Worm (Caenorhabditis elegans) whole organism, midembryonic: ENCODE results near the gene gst-15.

ENCODE experiments used
- klf-2 ChIP-seq: fragments of 200-800 bp; sonication (Bioruptor generic); conservative IDR thresholded peaks from 2 replicates; pipeline ENCODE4 v1.3.6; 2022; ENCODE audit warnings: missing genetic modification reagents, missing genetic modification characterization, missing compliant biosample characterization
- ztf-29 ChIP-seq: fragments of 200-800 bp; sonication (Bioruptor generic); IDR thresholded peaks from 2 replicates; pipeline ENCODE4 v1.3.6; 2022; ENCODE audit warnings: missing genetic modification reagents, missing genetic modification characterization, missing compliant biosample characterization

DNA sequence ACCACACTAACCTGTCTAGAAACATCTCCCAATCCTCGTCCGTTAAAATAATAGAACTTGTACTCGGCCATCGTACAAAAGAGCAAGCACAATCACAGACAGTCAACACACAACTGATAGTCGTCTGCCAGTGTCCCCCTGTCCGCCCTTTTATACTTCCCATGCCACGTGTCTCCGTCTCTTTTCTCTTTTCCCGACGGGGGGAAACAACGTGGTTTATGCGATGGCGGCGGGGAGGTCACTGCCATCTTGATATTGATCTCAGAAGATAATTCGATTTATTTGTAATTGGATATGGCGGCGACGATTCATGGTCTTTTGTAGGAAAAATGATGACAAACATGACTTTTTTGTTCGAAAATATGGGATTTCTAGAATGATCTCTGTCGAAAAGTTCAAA is 3.3 kb downstream of the gst-15 start, which contains the start of gene gst-20:
- no peak for TF ChIP-seq klf-2 (GFP tag; lab: Robert Waterston, UW)
- no peak for TF ChIP-seq ztf-29 (GFP tag; lab: Robert Waterston, UW)
